Fruit fly (Drosophila melanogaster) S2 (cell line): Measurements from ENCODE around the gene CG34140.

Experiments used
- CG8478 ChIP-seq: fragments of >200 bp; optimal IDR thresholded peaks from 2 replicates; lab custom pipeline; 2018
- CTCF ChIP-seq, 2 experiments: fragments of >200 bp; optimal IDR thresholded peaks; 2 replicates each; lab custom pipeline; 2018

The CG34140 gene

dm6 chr3L:161833-162587, 22.2 kb downstream of the CG34140 start:
- no peak for TF ChIP-seq CG8478 (lab: Kevin White, UChicago)
- no peak for TF ChIP-seq CTCF (optimal IDR thresholded peaks at IDR 0.05; lab: Kevin White, UChicago)

- no peak for TF ChIP-seq CTCF (optimal IDR thresholded peaks at IDR 0.05; lab: Kevin White, UChicago)
These were observed 23.7 kb downstream of the CG34140 start for dm6 chr3L:160446-161094.

- TF ChIP-seq CG8478 (lab: Kevin White, UChicago) = no peak
- TF ChIP-seq CTCF (optimal IDR thresholded peaks at IDR 0.05; lab: Kevin White, UChicago) = peak in 1 of 2 experiments; percentile 12
These were observed 24.7 kb downstream of the CG34140 start for dm6 chr3L:159406-160084.

dm6 chr3L:157674-158179, 26.5 kb downstream of the CG34140 start:
- TF ChIP-seq CTCF (optimal IDR thresholded peaks at IDR 0.05; lab: Kevin White, UChicago) (no peak), CG8478 (lab: Kevin White, UChicago) (no peak)

- TF ChIP-seq CG8478 (lab: Kevin White, UChicago) = no peak
- no peak for TF ChIP-seq CTCF (optimal IDR thresholded peaks at IDR 0.05; lab: Kevin White, UChicago)
These were observed 27.5 kb downstream of the CG34140 start for dm6 chr3L:156591-157303.

dm6 chr3L:153670-154069, 30.6 kb downstream of the CG34140 start:
- TF ChIP-seq CTCF (optimal IDR thresholded peaks at IDR 0.05; lab: Kevin White, UChicago) (no peak), CG8478 (lab: Kevin White, UChicago) (no peak)

- TF ChIP-seq CTCF (optimal IDR thresholded peaks at IDR 0.05; lab: Kevin White, UChicago) = no peak
- no peak for TF ChIP-seq CG8478 (lab: Kevin White, UChicago)
These were observed 31.7 kb downstream of the CG34140 start, which contains the start of the genes Dic61B and p130CAS for dm6 chr3L:152489-152888. TSS of gene Dic61B (minus strand) at chr3L:152589. TSS of gene p130CAS (plus strand) at chr3L:152884.

- no peak for TF ChIP-seq CG8478 (lab: Kevin White, UChicago)
- TF ChIP-seq CTCF (optimal IDR thresholded peaks at IDR 0.05; lab: Kevin White, UChicago) = peak in 1 of 2 experiments; percentile 17
These were observed 38.1 kb downstream of the CG34140 start, which contains the start of gene CG6845 for dm6 chr3L:145998-146576. TSS of gene CG6845 (plus strand) at chr3L:146433.

dm6 chr3L:140838-141559, 43.2 kb downstream of the CG34140 start:
- TF ChIP-seq CTCF (optimal IDR thresholded peaks at IDR 0.05; lab: Kevin White, UChicago) (no peak), CG8478 (lab: Kevin White, UChicago) (no peak)

dm6 chr3L:139574-140567, 44.4 kb downstream of the CG34140 start:
- TF ChIP-seq CTCF (optimal IDR thresholded peaks at IDR 0.05; lab: Kevin White, UChicago) (no peak), CG8478 (lab: Kevin White, UChicago) (no peak)

- TF ChIP-seq CTCF (optimal IDR thresholded peaks at IDR 0.05; lab: Kevin White, UChicago) (no peak), CG8478 (lab: Kevin White, UChicago) (no peak)
These were observed 46.5 kb downstream of the CG34140 start for dm6 chr3L:137596-138169.
